Fruit fly (Drosophila melanogaster): Measurements from ENCODE around the gene CkIalpha.

Gene CkIalpha

dm6 chrX:12672317-12673172 is 19.1 kb downstream of the CkIalpha start (continued):
- TF ChIP-seq zfh2 (GFP tag; optimal IDR thresholded peaks at IDR 0.05): no peak
- peak; percentile 52 for TF ChIP-seq Blimp-1 (GFP tag; optimal IDR thresholded peaks at IDR 0.05)
- no peak for TF ChIP-seq cad (GFP tag; optimal IDR thresholded peaks at IDR 0.05)
- TF ChIP-seq CG3726 (GFP tag; IDR thresholded peaks at IDR 0.05): no peak
- TF ChIP-seq Lpt (GFP tag; optimal IDR thresholded peaks at IDR 0.05): no peak
- no peak for TF ChIP-seq Ets97D (GFP tag; optimal IDR thresholded peaks at IDR 0.05)
- no peak for TF ChIP-seq fru (optimal IDR thresholded peaks at IDR 0.05)
- no peak for TF ChIP-seq tup (GFP tag; optimal IDR thresholded peaks at IDR 0.05)
- no peak for TF ChIP-seq Hr39 (optimal IDR thresholded peaks at IDR 0.05)
- no peak for TF ChIP-seq CG7745 (tag; optimal IDR thresholded peaks at IDR 0.05)
- TF ChIP-seq CG11093 (GFP tag; IDR thresholded peaks at IDR 0.05): no peak

- no peak for TF ChIP-seq CG8359 (GFP tag; optimal IDR thresholded peaks at IDR 0.05; ENCODE audit: borderline replicate concordance)
- peak; percentile 14 for TF ChIP-seq CG6254 (GFP tag; optimal IDR thresholded peaks at IDR 0.05)
- TF ChIP-seq fd102C (GFP tag; optimal IDR thresholded peaks at IDR 0.05): no peak
- TF ChIP-seq crol (GFP tag; IDR thresholded peaks at IDR 0.05): 0 out of 2 replicates have a peak, but pooled peaks have one; percentile 12
- peak; percentile 1 for TF ChIP-seq CG8924 (tag; optimal IDR thresholded peaks at IDR 0.05)
- no peak for TF ChIP-seq sc (optimal IDR thresholded peaks at IDR 0.05)
- no peak for TF ChIP-seq sc (GFP tag; optimal IDR thresholded peaks at IDR 0.05)
- TF ChIP-seq CG13894 (tag; optimal IDR thresholded peaks at IDR 0.05): no peak
- TF ChIP-seq CG4404 (GFP tag; IDR thresholded peaks at IDR 0.05): no peak
- peak; percentile 42 to 78 for TF ChIP-seq Trl (optimal IDR thresholded peaks at IDR 0.05)
- no peak for TF ChIP-seq Trl (GFP tag; optimal IDR thresholded peaks at IDR 0.05)
- no peak for TF ChIP-seq chinmo (GFP tag; IDR thresholded peaks at IDR 0.05; ENCODE audit: partially characterized antibody)
- no peak for TF ChIP-seq chif (GFP tag; optimal IDR thresholded peaks at IDR 0.05)
- no peak for TF ChIP-seq Opbp (GFP tag; IDR thresholded peaks at IDR 0.05; ENCODE audit: partially characterized antibody)
- peak; percentile 26 for TF ChIP-seq D19A (tag; optimal IDR thresholded peaks at IDR 0.05)
- no peak for TF ChIP-seq D (optimal IDR thresholded peaks at IDR 0.05)
- TF ChIP-seq D (GFP tag; optimal IDR thresholded peaks at IDR 0.05): peak; percentile 14
- TF ChIP-seq pum (GFP tag; optimal IDR thresholded peaks at IDR 0.05): no peak
- peak; percentile 75 for TF ChIP-seq CG33557 (GFP tag; optimal IDR thresholded peaks at IDR 0.05)
- TF ChIP-seq lola (GFP tag; optimal IDR thresholded peaks at IDR 0.05): peak in 1 of 3 experiments; percentile 34
- TF ChIP-seq br (optimal IDR thresholded peaks at IDR 0.05): no peak
- TF ChIP-seq usp (GFP tag; optimal IDR thresholded peaks at IDR 0.05): no peak
- TF ChIP-seq CG2202 (tag; optimal IDR thresholded peaks at IDR 0.05): peak; percentile 26
- no peak for TF ChIP-seq pnt (GFP tag; optimal IDR thresholded peaks at IDR 0.05)
- peak; percentile 16 for TF ChIP-seq cg (GFP tag; optimal IDR thresholded peaks at IDR 0.05)
- no peak for TF ChIP-seq Dp (GFP tag; optimal IDR thresholded peaks at IDR 0.05)
- peak; percentile 4 for TF ChIP-seq CG17568 (GFP tag; optimal IDR thresholded peaks at IDR 0.05)
- TF ChIP-seq gsb-n (tag; optimal IDR thresholded peaks at IDR 0.05): peak; percentile 19
- peak; percentile 16 for TF ChIP-seq corto (GFP tag; optimal IDR thresholded peaks at IDR 0.05)
- peak; percentile 31 for TF ChIP-seq CG10431 (GFP tag; optimal IDR thresholded peaks at IDR 0.05)
- TF ChIP-seq nom (GFP tag; optimal IDR thresholded peaks at IDR 0.05): peak; percentile 91
- peak; percentile 6 for TF ChIP-seq dmrt11E (tag; optimal IDR thresholded peaks at IDR 0.05)
- TF ChIP-seq BtbVII (GFP tag; optimal IDR thresholded peaks at IDR 0.05): no peak
- no peak for TF ChIP-seq Gug (GFP tag; IDR thresholded peaks at IDR 0.05)
- TF ChIP-seq Pdp1 (GFP tag; optimal IDR thresholded peaks at IDR 0.05): peak in 1 of 2 experiments; percentile 26
- TF ChIP-seq Dbx (GFP tag; IDR thresholded peaks at IDR 0.05): no peak
- TF ChIP-seq CG7745 (tag; optimal IDR thresholded peaks at IDR 0.05): peak; percentile 57
- TF ChIP-seq Med (GFP tag): peak; percentile 64
Measured at dm6 chrX:12673833-12674541, 20.6 kb downstream of the CkIalpha start.

Data from whole organism, embryonic.